Worm (Caenorhabditis elegans) whole organism, dauer: ENCODE measurements around the gene F43G6.4.

Experiments
- unc-62 ChIP-seq: sonication (generic microtip); optimal IDR thresholded peaks from 2 replicates; lab custom pipeline; 2017; ENCODE audit warnings: missing biosample characterization, missing genetic modification reagents, missing genetic modification characterization

The F43G6.4 gene

DNA sequence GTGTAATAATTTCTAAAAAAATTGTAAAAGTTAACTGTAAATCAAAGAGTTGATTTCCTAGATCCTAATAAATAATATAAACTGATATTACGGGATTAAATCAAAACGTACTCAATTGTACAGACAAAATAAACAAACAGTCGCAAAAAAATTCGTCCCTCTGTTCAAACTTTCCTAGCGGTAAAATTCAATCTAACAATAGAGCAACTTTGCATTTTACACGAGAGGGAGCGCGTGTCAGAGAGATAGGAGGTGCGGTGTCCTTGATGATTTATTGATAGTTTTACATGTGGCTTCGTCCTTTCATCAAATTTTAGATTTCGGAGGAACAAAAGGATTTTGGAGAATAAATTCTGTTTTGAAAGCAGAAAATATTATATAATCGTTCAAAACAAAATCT lies 40.0 kb downstream of the F43G6.4 start:
- TF ChIP-seq unc-62 (GFP tag; lab: Kevin White, UChicago), result no peak

DNA sequence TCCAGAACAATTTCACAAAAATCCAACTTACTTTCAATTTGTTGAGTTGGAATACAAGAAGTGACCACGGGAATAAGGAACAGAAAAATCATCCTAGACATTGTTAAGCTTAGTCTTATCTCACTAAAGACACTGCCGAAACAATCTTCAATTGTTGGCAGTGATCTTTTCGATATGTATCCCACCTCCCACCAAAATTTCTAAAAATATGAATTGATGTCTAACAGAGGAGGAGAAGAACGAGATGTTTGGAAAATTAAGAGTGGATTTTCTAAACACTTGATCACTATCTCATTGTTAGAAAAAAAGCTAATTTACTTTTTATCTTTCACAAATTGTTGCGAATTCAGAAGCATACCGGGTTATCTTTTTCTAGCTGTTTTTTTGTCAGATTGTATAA lies 41.9 kb downstream of the F43G6.4 start, which contains the start of gene clec-144:
TSS of gene clec-144 (minus strand) at position 101 of the 400 bp plus-strand sequence.
- TF ChIP-seq unc-62 (GFP tag; lab: Kevin White, UChicago), result no peak

DNA sequence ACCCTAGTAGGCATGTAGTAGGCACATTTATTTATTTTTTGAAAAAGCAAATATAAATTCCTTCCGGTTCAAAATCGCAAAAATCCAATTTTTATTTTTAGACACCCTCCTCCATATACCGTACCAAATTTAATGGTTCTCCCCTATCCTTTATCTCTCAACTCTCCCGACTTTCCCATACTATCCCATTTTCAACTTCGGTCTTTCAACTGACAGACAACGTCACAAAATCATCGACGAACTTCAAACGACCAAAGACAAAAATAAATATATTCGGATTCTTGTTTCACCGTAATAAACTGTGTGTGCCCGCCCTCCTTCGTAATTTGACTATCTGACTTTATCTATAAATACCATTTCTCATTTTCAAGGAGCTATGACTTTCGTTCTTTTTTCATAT lies 44.6 kb downstream of the F43G6.4 start, which contains the start of gene T27D12.6:
TSS of gene T27D12.6 (plus strand) at position 301 of the 400 bp plus-strand sequence.
- TF ChIP-seq unc-62 (GFP tag; lab: Kevin White, UChicago), result no peak

DNA sequence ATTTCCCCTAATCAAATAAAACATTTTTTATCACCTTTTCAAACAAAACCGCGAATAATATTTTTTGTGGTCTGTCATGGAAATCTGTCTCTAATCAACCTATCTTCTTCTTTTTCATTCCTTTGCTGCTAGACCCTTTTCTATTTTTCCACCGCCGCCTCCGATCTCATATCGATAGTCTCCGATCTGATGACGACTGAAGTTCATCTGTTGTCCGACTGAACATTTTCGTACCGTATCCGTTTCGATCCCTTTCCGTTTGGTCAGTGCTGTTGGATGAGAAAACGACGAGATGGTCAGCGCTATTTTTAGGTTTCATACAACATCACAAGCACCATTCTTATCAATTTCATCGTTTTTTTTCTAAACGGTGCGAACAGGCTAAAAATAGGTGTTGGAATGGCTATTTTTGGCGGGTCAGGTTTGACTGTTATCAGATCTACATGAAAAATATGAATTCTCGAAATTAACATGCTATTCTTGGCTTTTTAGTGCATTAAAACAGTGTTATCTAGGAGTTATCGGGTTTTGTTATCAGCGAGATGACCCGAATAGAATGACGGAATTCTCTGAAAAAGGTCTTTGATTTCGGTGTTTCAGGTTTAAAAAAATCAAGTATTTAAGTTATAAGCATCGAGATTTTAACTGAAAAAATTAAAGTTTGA lies 46.1 kb downstream of the F43G6.4 start:
- no peak for TF ChIP-seq unc-62 (GFP tag; lab: Kevin White, UChicago)

DNA sequence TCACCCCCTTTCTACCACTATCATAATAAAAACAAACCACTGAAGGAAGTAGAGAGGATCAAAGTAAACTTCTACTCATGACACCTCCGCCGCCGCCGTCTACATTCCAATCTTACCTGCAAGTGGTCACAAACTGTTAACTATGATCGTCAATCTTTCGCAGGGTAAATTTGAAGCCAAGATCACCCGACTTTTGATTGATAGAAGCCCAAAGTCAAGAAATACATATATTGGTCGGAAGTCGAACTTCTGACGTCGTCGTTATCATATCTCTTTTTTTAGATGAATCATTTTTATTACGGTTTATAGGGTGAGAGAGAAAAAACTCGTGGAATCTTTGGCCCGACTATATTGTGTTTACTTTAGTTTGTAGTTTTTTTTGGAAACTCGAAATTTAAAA lies 47.8 kb downstream of the F43G6.4 start:
- no peak for TF ChIP-seq unc-62 (GFP tag; lab: Kevin White, UChicago)

DNA sequence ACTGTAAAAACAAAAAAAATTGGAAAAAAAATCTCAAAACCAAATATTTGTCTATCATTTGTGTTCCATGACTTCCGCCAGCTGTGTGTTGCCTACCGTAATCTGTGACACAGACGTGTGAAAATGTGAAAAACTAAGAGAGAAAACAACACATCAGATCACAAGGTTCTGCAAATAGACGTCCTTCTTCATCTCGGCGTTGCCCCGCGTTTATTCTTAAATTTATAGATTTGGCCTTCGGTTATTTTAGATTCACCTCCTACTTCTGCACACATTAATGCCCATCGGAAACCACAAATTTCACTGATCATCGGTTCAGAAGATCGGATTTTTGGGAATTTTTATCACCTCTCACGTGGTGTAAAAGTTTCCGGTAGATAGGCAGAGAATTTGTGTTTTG lies 48.6 kb downstream of the F43G6.4 start:
- no peak for TF ChIP-seq unc-62 (GFP tag; lab: Kevin White, UChicago)

DNA sequence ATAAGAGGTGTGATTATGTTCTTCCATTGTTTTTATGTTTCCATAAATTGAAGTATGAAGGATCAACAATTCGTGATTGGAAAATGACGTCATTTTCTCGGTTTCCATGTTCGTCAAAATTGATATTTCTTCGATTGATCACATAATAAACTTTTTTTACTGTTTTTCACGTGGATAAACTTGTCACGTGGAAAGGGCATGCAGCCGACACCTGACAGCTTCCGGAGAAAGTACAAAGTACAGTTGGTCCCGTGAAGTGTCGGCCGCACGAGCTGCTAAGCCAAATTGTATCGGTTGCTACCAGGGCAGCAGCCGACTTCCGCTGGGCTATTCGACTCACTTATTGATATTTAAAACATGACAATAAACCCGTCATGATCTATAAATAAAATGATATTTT lies 51.1 kb downstream of the F43G6.4 start:
- TF ChIP-seq unc-62 (GFP tag; lab: Kevin White, UChicago), result no peak

DNA sequence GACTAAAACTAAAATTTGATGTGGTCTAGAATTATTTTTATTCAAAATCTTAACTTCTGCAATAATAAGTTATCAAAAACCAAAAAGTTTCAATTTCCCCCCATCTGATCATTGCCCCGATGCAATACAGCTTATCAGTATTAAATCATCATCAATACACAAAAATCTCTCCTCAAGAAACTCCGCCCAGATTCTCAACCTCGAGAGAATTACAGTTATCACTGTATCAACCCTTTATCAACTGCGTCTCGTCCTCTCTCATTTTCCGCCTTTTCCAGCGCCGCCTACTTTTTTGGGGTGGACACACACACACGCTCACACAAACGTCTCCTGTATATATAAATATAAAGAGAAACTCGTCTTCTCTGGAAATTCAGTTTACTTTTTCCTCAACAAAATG lies 51.8 kb downstream of the F43G6.4 start, which contains the start of gene T27D12.1:
TSS of gene T27D12.1 (plus strand) at position 301 of the 400 bp plus-strand sequence.
- TF ChIP-seq unc-62 (GFP tag; lab: Kevin White, UChicago), result no peak

DNA sequence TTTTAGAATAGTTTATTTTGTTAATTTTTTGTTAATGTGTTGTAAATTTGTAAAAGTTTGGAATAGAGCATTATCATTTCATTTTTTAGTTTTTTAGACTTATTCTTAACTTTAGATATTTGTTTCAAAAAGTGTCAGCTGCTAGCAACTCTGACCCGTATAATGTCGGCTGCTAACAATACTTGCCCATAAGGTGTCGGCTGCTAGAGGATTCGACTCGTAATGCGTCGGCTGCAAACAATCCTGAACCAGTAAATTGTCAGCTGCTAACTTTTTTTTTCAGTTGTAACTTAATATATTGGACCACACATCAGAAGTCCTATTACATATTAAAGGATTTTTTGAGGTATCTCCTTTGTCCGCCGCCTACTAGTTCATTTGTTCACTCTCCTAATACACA lies 52.2 kb downstream of the F43G6.4 start:
- TF ChIP-seq unc-62 (GFP tag; lab: Kevin White, UChicago), result no peak

DNA sequence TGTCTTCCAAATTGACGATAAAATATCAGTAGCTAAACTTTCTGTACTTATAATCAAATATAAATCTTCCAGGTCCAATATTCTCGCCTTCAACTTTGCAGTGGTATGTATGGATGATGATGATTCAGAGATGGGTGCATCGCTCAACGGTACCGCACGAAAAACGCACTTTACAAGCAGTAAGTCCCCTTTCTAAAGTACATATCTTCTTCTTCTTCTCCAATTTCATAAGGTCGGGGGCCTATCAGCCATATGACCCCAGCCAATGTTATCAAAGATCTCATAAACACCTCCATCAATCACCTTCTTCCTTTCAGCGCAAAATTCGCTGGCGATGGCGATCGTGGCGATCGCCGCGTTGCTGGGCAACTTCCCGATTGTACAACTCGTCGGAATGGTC lies 52.9 kb downstream of the F43G6.4 start:
- no peak for TF ChIP-seq unc-62 (GFP tag; lab: Kevin White, UChicago)

DNA sequence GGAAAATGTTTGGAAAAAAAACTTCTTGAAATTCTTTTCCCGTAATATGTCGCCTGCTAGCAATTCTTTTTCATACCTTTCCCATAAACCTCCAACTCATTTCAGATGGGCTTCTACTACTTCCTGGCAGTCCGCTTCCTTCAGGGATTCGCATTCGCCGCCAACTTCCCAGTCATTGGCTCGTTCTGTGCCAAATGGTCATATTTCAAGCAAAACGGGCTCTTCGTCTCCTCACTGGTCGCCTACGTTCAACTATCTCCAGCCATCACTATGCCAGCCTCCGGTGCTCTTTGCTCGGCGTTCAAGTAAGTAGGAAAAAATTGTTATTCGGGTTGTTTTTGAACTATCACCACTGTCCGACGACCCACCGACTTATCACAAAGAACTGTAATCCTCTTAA lies 53.5 kb downstream of the F43G6.4 start:
- no peak for TF ChIP-seq unc-62 (GFP tag; lab: Kevin White, UChicago)

DNA sequence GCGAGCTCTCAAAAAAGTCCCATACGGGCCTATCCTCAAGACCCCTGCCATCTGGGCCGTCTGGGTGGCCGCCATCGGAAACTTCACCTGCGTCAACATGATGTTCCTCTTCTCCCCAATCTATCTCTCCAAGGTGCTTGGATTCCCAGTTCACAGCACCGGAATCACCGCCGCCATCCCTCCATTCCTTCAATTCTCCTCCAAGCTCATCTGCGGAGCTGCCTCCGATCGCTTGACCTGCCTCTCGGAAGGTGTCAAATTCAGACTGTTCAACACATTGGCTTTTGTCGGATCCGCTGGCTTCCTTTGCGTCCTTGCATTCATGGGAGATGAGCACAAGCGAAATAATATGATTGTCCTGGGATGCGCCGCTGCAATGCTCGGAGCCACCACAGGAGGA lies 54.4 kb downstream of the F43G6.4 start:
- TF ChIP-seq unc-62 (GFP tag; lab: Kevin White, UChicago), result no peak

DNA sequence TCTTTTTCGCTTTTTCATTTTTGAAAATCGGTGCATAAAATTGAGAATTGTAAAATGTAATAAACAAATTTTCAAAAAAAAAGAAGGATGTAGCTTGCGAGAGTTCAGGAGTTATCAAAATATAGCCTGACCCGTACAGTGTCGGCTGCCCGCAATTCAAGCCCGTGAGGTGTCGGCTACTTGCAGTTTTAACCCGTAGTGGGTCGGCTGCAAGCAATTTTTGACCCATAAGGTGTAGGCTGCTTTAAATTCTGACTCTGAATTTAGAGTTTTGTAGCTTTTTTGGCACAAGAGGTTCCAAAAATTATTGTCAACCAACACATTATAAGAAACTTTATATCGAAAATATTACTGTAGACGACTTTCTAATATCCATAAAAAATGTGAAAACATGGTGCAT lies 55.4 kb downstream of the F43G6.4 start:
- no peak for TF ChIP-seq unc-62 (GFP tag; lab: Kevin White, UChicago)
